Worm (Caenorhabditis elegans): Measurements from ENCODE around the gene pals-40.

Gene pals-40

DNA sequence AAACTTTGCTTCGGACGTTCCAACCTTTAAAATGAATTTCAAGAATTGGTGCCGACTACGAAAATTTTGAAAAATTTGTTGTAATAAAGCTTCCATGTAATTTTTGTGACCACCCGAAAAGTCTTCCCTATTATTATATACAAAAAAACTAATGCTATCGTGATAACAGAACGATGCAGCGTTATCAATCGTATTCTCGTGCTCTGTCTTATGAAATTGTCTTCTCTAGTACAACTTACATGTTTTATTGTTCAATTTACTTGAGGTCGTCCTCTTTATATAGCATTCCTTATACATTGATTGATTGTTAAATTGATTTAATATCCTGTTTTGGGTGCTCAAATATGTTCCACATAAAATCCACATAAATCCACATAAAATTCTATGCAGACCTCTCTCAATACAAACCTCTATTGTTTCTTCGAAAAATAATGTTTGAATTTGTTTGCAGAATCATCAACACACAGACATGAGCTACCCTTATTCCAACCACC lies 23.7 kb upstream of the pals-40 start, which contains the start of gene pals-19:
pals-19 (plus strand) TSS at position 444 of the 494 bp plus-strand sequence.
- TF ChIP-seq ama-1 (optimal IDR thresholded peaks at IDR 0.05) (no peak), ama-1 (GFP tag; optimal IDR thresholded peaks at IDR 0.05) (no peak), B0035.1 (tag; optimal IDR thresholded peaks at IDR 0.05) (no peak), nhr-80 (tag; optimal IDR thresholded peaks at IDR 0.05) (peak; percentile 69)

DNA sequence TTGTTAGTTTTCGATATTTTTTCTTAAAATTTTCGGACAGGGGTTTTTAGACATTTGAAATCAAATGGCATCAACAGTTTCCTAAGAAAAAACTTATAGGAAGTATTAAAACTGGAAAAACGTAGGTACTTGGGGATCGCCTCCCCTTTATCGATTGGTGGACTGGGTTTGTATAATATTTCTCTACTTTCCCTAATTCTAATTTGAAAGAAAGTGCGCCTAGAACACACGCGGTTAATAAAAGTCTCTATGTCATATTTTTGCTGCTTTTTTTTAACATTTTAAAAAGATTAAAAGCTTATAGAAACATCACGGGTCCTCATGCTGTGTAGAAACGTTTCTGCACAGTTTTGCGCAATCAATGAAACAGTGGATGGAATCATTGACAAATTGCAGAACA lies 21.9 kb upstream of the pals-40 start, which contains the start of gene pals-16:
pals-16 (plus strand) TSS at position 301 of the 400 bp plus-strand sequence.
- TF ChIP-seq K12H6.12 (tag; optimal IDR thresholded peaks at IDR 0.05) (no peak), madf-10 (tag; optimal IDR thresholded peaks at IDR 0.05) (no peak), egrh-3 (GFP tag; IDR thresholded peaks at IDR 0.05) (no peak), cebp-2 (GFP tag; IDR thresholded peaks at IDR 0.05) (no peak), lir-1 (GFP tag; conservative IDR thresholded peaks at IDR 0.05) (no peak), hlh-26 (GFP tag; conservative IDR thresholded peaks at IDR 0.05) (no peak), aptf-3 (GFP tag; IDR thresholded peaks at IDR 0.05) (no peak), fkh-3 (tag; optimal IDR thresholded peaks at IDR 0.05) (no peak), pbrm-1 (GFP tag; IDR thresholded peaks at IDR 0.05) (no peak), F57A8.1 (GFP tag; optimal IDR thresholded peaks at IDR 0.05) (no peak), mcd-1 (GFP tag; IDR thresholded peaks at IDR 0.05) (no peak), Y53F4B.3 (GFP tag; IDR thresholded peaks at IDR 0.05) (no peak), attf-5 (GFP tag; optimal IDR thresholded peaks at IDR 0.05) (no peak), F10E7.11 (tag; optimal IDR thresholded peaks at IDR 0.05) (no peak), ztf-18 (tag; optimal IDR thresholded peaks at IDR 0.05) (no peak), unc-62 (GFP tag; optimal IDR thresholded peaks at IDR 0.05) (no peak), T07F8.4 (tag; optimal IDR thresholded peaks at IDR 0.05) (no peak), rcor-1 (GFP tag; IDR thresholded peaks at IDR 0.05) (no peak), ccch-3 (GFP tag; optimal IDR thresholded peaks at IDR 0.05) (no peak), sea-2 (GFP tag; IDR thresholded peaks at IDR 0.05) (no peak)

DNA sequence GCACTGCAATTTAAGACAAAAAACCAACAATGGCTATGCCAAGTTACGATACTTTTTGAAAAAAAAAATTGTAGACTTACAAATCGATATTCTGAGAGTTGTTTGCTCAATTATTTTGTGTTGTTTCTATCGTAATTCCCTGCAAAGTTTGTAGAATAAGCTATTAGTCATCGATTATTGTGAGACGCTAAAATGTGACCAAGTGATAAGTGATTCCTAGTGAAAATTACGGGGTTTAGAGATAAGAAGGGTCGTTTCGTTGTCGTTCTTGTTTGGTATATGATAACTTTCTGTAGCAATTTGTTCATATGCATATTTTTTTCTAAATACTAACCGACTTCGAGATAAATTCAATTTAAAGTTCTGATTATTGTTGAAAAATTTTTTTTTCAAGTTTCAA lies 20.4 kb upstream of the pals-40 start:
- TF ChIP-seq T26A5.8 (tag; optimal IDR thresholded peaks at IDR 0.05) (no peak), zfh-2 (GFP tag; conservative IDR thresholded peaks at IDR 0.05) (no peak), ceh-27 (GFP tag; optimal IDR thresholded peaks at IDR 0.05) (no peak), ceh-79 (tag; optimal IDR thresholded peaks at IDR 0.05) (no peak), Y79H2A.3 (GFP tag; conservative IDR thresholded peaks at IDR 0.05) (no peak), egl-18 (GFP tag; IDR thresholded peaks at IDR 0.05) (no peak), nhr-80 (tag; optimal IDR thresholded peaks at IDR 0.05) (peak; percentile 38), B0261.1 (tag; optimal IDR thresholded peaks at IDR 0.05) (no peak)

DNA sequence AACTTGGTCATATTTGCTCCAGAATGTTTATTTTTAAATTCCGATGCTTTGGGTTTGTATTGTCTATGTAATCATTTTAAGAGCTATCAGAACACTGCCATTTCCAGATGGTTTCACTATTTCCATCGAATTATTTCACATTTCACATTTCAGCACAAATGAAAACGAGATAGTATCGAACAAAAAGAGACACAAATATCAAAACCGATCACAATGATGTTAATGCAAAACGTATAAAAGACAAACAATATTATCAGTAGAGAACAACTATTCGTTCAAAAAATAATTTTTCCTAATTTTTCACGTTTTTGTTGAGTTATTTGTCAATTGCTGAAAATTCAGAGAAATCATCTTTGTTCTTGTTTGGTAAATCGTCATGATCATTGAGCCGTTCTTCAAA lies 17.6 kb upstream of the pals-40 start:
- TF ChIP-seq snpc-1.3 (tag; optimal IDR thresholded peaks at IDR 0.05; ENCODE audit: insufficient read depth) = no peak
- TF ChIP-seq nhr-80 (tag; optimal IDR thresholded peaks at IDR 0.05) = peak; percentile 67

DNA sequence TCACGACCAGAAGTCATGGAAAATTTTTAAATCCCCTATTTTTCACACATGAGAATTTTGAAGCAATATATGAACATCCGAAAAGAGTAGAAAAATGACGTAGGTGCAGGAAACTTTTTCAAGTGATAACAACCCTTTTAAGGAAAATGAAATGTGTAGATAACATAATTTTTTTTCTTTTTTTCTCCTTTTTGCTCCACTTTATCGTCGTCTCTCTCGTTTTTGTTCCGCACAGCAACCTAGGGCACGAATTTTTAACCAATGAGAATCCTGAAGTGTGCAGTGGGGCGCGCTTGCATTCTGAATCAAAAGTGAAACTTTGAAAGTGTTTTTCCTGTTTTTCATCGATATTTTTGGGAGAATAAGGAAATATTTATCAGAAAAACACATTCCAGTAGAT lies 15.0 kb upstream of the pals-40 start:
- TF ChIP-seq mxl-1 (tag; optimal IDR thresholded peaks at IDR 0.05) (no peak), nhr-80 (tag; optimal IDR thresholded peaks at IDR 0.05) (peak; percentile 94), nhr-120 (GFP tag; IDR thresholded peaks at IDR 0.05) (no peak), F10E7.11 (tag; optimal IDR thresholded peaks at IDR 0.05) (no peak), mcd-1 (GFP tag; IDR thresholded peaks at IDR 0.05) (peak; percentile 80), aptf-3 (GFP tag; IDR thresholded peaks at IDR 0.05) (no peak), hlh-12 (tag; optimal IDR thresholded peaks at IDR 0.05) (no peak), zfh-2 (GFP tag; conservative IDR thresholded peaks at IDR 0.05) (no peak), ceh-91 (GFP tag; IDR thresholded peaks at IDR 0.05) (no peak), nfya-2 (GFP tag; IDR thresholded peaks at IDR 0.05) (no peak), akir-1 (GFP tag; optimal IDR thresholded peaks at IDR 0.05) (no peak), gei-17 (GFP tag; optimal IDR thresholded peaks at IDR 0.05) (no peak), nfyb-1 (GFP tag; IDR thresholded peaks at IDR 0.05) (peak; percentile 38; the same call in 1 of the 2 replicates), atf-7 (tag; optimal IDR thresholded peaks at IDR 0.05) (peak; percentile 52), F22D6.2 (tag; optimal IDR thresholded peaks at IDR 0.05) (no peak), let-607 (tag; optimal IDR thresholded peaks at IDR 0.05) (peak in 1 of 2 experiments; percentile 40), attf-5 (GFP tag; optimal IDR thresholded peaks at IDR 0.05) (no peak), attf-6 (GFP tag; IDR thresholded peaks at IDR 0.05) (no peak)

Data from whole organism, young adult.